Fruit fly (Drosophila melanogaster) whole organism, embryonic: ENCODE measurements around the gene wb.

Experiments used
- Asciz ChIP-seq: fragments of 200-800 bp; sonication (Bioruptor generic); optimal IDR thresholded peaks from 2 replicates; lab custom pipeline; 2017; ENCODE audit warnings: missing biosample characterization, mild to moderate bottlenecking, missing genetic modification characterization, missing genetic modification reagents
- Atf3 ChIP-seq: fragments of 200-800 bp; sonication (Bioruptor generic); optimal IDR thresholded peaks from 3 replicates; lab custom pipeline; 2016; ENCODE audit warnings: missing biosample characterization, missing genetic modification characterization
- C15 ChIP-seq: fragments of 200-800 bp; sonication (Bioruptor generic); IDR thresholded peaks from 3 replicates; pipeline ENCODE4 v1.3.6; 2022; ENCODE audit warnings: missing biosample characterization, missing genetic modification characterization
- CG10209 ChIP-seq: fragments of 200-800 bp; sonication (Bioruptor generic); optimal IDR thresholded peaks from 3 replicates; lab custom pipeline; 2017; ENCODE audit warnings: missing biosample characterization, mild to moderate bottlenecking, missing genetic modification characterization, missing genetic modification reagents
- CG11695 ChIP-seq: fragments of 200-800 bp; sonication (Bioruptor generic); IDR thresholded peaks from 3 replicates; pipeline ENCODE4 v1.3.6; 2022; ENCODE audit warnings: missing biosample characterization, missing genetic modification characterization
- CG1529 ChIP-seq: fragments of 200-800 bp; sonication (Bioruptor generic); optimal IDR thresholded peaks from 3 replicates; lab custom pipeline; 2018; ENCODE audit warnings: missing biosample characterization, missing genetic modification characterization
- CG2678 ChIP-seq: fragments of 200-800 bp; sonication (Bioruptor generic); optimal IDR thresholded peaks from 3 replicates; lab custom pipeline; 2019; ENCODE audit warnings: missing biosample characterization, mild to moderate bottlenecking, missing genetic modification characterization, moderate library complexity
- CG3838 ChIP-seq: fragments of 200-800 bp; sonication (Bioruptor generic); optimal IDR thresholded peaks from 3 replicates; lab custom pipeline; 2016; ENCODE audit warnings: missing biosample characterization, missing genetic modification characterization
- CG4730 ChIP-seq: fragments of 200-800 bp; sonication (Bioruptor generic); IDR thresholded peaks from 2 replicates; pipeline ENCODE4 v1.3.6; 2022; ENCODE audit warnings: missing biosample characterization, missing genetic modification characterization
- CG7271 ChIP-seq: fragments of 200-800 bp; sonication (Bioruptor generic); optimal IDR thresholded peaks from 2 replicates; lab custom pipeline; 2018; ENCODE audit warnings: missing biosample characterization, mild to moderate bottlenecking, missing genetic modification characterization, moderate library complexity
- CG8089 ChIP-seq: fragments of 200-800 bp; sonication (Bioruptor generic); optimal IDR thresholded peaks from 3 replicates; lab custom pipeline; 2016; ENCODE audit warnings: missing biosample characterization, missing genetic modification characterization
- CG8359 ChIP-seq: fragments of 200-800 bp; sonication (Bioruptor generic); optimal IDR thresholded peaks from 2 replicates; lab custom pipeline; 2017; ENCODE audit warnings: missing biosample characterization, mild to moderate bottlenecking, missing genetic modification characterization, borderline replicate concordance
- CG9437 ChIP-seq: fragments of 200-800 bp; sonication (Bioruptor generic); optimal IDR thresholded peaks from 2 replicates; lab custom pipeline; 2018; ENCODE audit warnings: missing biosample characterization, mild to moderate bottlenecking, missing genetic modification characterization
- CG9797 ChIP-seq: fragments of 200-800 bp; sonication (Bioruptor generic); optimal IDR thresholded peaks from 3 replicates; lab custom pipeline; 2018; ENCODE audit warnings: missing biosample characterization, mild to moderate bottlenecking, missing genetic modification characterization
- Dek ChIP-seq: fragments of 200-800 bp; sonication (Bioruptor generic); optimal IDR thresholded peaks from 3 replicates; lab custom pipeline; 2019; ENCODE audit warnings: missing biosample characterization, mild to moderate bottlenecking, missing genetic modification characterization, moderate library complexity
- Dp ChIP-seq: fragments of 200-800 bp; sonication (Bioruptor generic); optimal IDR thresholded peaks from 2 replicates; lab custom pipeline; 2018; ENCODE audit warnings: missing biosample characterization, mild to moderate bottlenecking, missing genetic modification characterization, moderate library complexity
- HLHmδ ChIP-seq: fragments of 200-800 bp; sonication (Bioruptor generic); optimal IDR thresholded peaks from 2 replicates; lab custom pipeline; 2018; ENCODE audit warnings: missing biosample characterization, mild to moderate bottlenecking, missing genetic modification characterization, moderate library complexity
- Jarid2 ChIP-seq: fragments of 200-800 bp; sonication (Bioruptor generic); optimal IDR thresholded peaks from 3 replicates; lab custom pipeline; 2017; ENCODE audit warnings: mild to moderate bottlenecking, missing biosample characterization, missing genetic modification reagents, missing genetic modification characterization
- MESR4 ChIP-seq: fragments of 200-800 bp; sonication (Bioruptor generic); optimal IDR thresholded peaks from 2 replicates; lab custom pipeline; 2018; ENCODE audit warnings: missing biosample characterization, mild to moderate bottlenecking, missing genetic modification characterization, moderate library complexity
- Mrtf ChIP-seq: fragments of 200-800 bp; sonication (Bioruptor generic); IDR thresholded peaks from 3 replicates; pipeline ENCODE4 v1.3.6; 2022; ENCODE audit warnings: missing biosample characterization, missing genetic modification characterization
- Nf-YC ChIP-seq: fragments of 200-800 bp; optimal IDR thresholded peaks from 3 replicates; lab custom pipeline; 2019; ENCODE audit warnings: missing biosample characterization, mild to moderate bottlenecking, missing genetic modification characterization, moderate library complexity
- Poxn ChIP-seq: fragments of 200-800 bp; sonication (Bioruptor generic); IDR thresholded peaks from 2 replicates; pipeline ENCODE4 v1.3.6; 2022; ENCODE audit warnings: missing biosample characterization, missing genetic modification characterization
- Sox100B ChIP-seq: fragments of 200-800 bp; sonication (Bioruptor generic); optimal IDR thresholded peaks from 3 replicates; lab custom pipeline; 2018; ENCODE audit warnings: missing biosample characterization, mild to moderate bottlenecking, missing genetic modification characterization
- Ssrp ChIP-seq: fragments of 200-800 bp; sonication (Bioruptor generic); optimal IDR thresholded peaks from 2 replicates; lab custom pipeline; 2018; ENCODE audit warnings: missing biosample characterization, mild to moderate bottlenecking, missing genetic modification characterization, moderate library complexity
- az2 ChIP-seq: fragments of 200-800 bp; sonication (Bioruptor generic); optimal IDR thresholded peaks from 3 replicates; lab custom pipeline; 2016; ENCODE audit warnings: missing biosample characterization, missing genetic modification characterization
- caup ChIP-seq: fragments of 200-800 bp; sonication (Bioruptor generic); optimal IDR thresholded peaks from 3 replicates; lab custom pipeline; 2017; ENCODE audit warnings: missing biosample characterization, mild to moderate bottlenecking, missing genetic modification characterization, moderate library complexity; ENCODE audit not compliant: severe bottlenecking
- cg ChIP-seq: fragments of 200-800 bp; sonication (Bioruptor generic); optimal IDR thresholded peaks from 3 replicates; lab custom pipeline; 2019; ENCODE audit warnings: missing biosample characterization, mild to moderate bottlenecking, missing genetic modification characterization, moderate library complexity
- chn ChIP-seq: fragments of 200-800 bp; sonication (Bioruptor generic); optimal IDR thresholded peaks from 2 replicates; lab custom pipeline; 2016; ENCODE audit warnings: missing biosample characterization, missing genetic modification characterization
- dimm ChIP-seq: fragments of 200-800 bp; sonication (Bioruptor generic); IDR thresholded peaks from 2 replicates; pipeline ENCODE4 v1.3.6; 2022; ENCODE audit warnings: missing biosample characterization, missing genetic modification characterization
- gcm ChIP-seq: fragments of 200-800 bp; sonication (Bioruptor generic); optimal IDR thresholded peaks from 2 replicates; lab custom pipeline; 2019; ENCODE audit warnings: missing biosample characterization, mild to moderate bottlenecking, missing genetic modification characterization, moderate library complexity
- gem ChIP-seq: fragments of 200-800 bp; sonication (Bioruptor generic); optimal IDR thresholded peaks from 2 replicates; lab custom pipeline; 2019; ENCODE audit warnings: missing biosample characterization, mild to moderate bottlenecking, missing genetic modification characterization, moderate library complexity
- gsb ChIP-seq: fragments of 200-800 bp; sonication (Bioruptor generic); IDR thresholded peaks from 2 replicates; pipeline ENCODE4 v1.3.6; 2022; ENCODE audit warnings: missing biosample characterization, missing genetic modification characterization
- ham ChIP-seq: fragments of 200-800 bp; sonication (Bioruptor generic); IDR thresholded peaks from 2 replicates; pipeline ENCODE4 v1.3.6; 2022; ENCODE audit warnings: missing biosample characterization, missing genetic modification characterization
- kni ChIP-seq: fragments of 200-800 bp; sonication (Bioruptor generic); optimal IDR thresholded peaks from 3 replicates; lab custom pipeline; 2017; ENCODE audit warnings: mild to moderate bottlenecking, missing biosample characterization, missing genetic modification reagents, missing genetic modification characterization
- mam ChIP-seq: fragments of 200-800 bp; sonication (Bioruptor generic); optimal IDR thresholded peaks from 3 replicates; lab custom pipeline; 2016; ENCODE audit warnings: missing biosample characterization, missing genetic modification characterization
- otp ChIP-seq: fragments of 200-800 bp; sonication (Bioruptor generic); IDR thresholded peaks from 3 replicates; pipeline ENCODE4, ENCODE4 v1.3.6; 2022; ENCODE audit warnings: missing biosample characterization, missing genetic modification characterization
- pfk ChIP-seq: fragments of 200-800 bp; sonication (Bioruptor generic); optimal IDR thresholded peaks from 2 replicates; lab custom pipeline; 2018; ENCODE audit warnings: missing biosample characterization, mild to moderate bottlenecking, missing genetic modification characterization, moderate library complexity
- run ChIP-seq: fragments of 200-800 bp; sonication (Bioruptor generic); optimal IDR thresholded peaks from 3 replicates; lab custom pipeline; 2018; ENCODE audit warnings: missing biosample characterization, mild to moderate bottlenecking, missing genetic modification characterization
- slbo ChIP-seq: fragments of 200-800 bp; sonication (Bioruptor generic); IDR thresholded peaks from 2 replicates; pipeline ENCODE4 v1.3.6; 2022; ENCODE audit warnings: missing biosample characterization, missing genetic modification characterization
- slp2 ChIP-seq: fragments of 200-800 bp; sonication (Bioruptor generic); optimal IDR thresholded peaks from 2 replicates; lab custom pipeline; 2016; ENCODE audit warnings: missing biosample characterization, missing genetic modification characterization
- stwl ChIP-seq: fragments of 200-800 bp; sonication (Bioruptor generic); optimal IDR thresholded peaks from 3 replicates; lab custom pipeline; 2018; ENCODE audit warnings: missing biosample characterization, mild to moderate bottlenecking, missing genetic modification characterization, moderate library complexity
- tgo ChIP-seq: fragments of 200-800 bp; sonication (Bioruptor generic); IDR thresholded peaks from 3 replicates; pipeline ENCODE4 v1.3.6; 2022; ENCODE audit warnings: missing biosample characterization, missing genetic modification characterization
- tin ChIP-seq: fragments of 200-800 bp; sonication (Bioruptor generic); optimal IDR thresholded peaks from 3 replicates; lab custom pipeline; 2016; ENCODE audit warnings: missing biosample characterization, missing genetic modification characterization
- tll ChIP-seq, 2 experiments: fragments of 200-800 bp in 1 of 2; fragments of >200 bp in 1 of 2; sonication (Bioruptor generic) in 1 of 2; optimal IDR thresholded peaks; 2 replicates each; lab custom pipeline; 2017 to 2019; ENCODE audit warnings: missing biosample characterization in 2 of 2, missing genetic modification characterization in 2 of 2, mild to moderate bottlenecking in 1 of 2, moderate library complexity in 1 of 2
- toy ChIP-seq: fragments of 200-800 bp; sonication (Bioruptor generic); IDR thresholded peaks from 2 replicates; pipeline ENCODE4 v1.3.6; 2022; ENCODE audit warnings: missing biosample characterization, missing genetic modification characterization
- tup ChIP-seq: fragments of 200-800 bp; sonication (Bioruptor generic); optimal IDR thresholded peaks from 2 replicates; lab custom pipeline; 2016; ENCODE audit warnings: missing biosample characterization, mild to moderate bottlenecking, missing genetic modification characterization, moderate library complexity
- unpg ChIP-seq: fragments of 200-800 bp; sonication (Bioruptor generic); optimal IDR thresholded peaks from 3 replicates; lab custom pipeline; 2018; ENCODE audit warnings: missing biosample characterization, mild to moderate bottlenecking, missing genetic modification characterization, moderate library complexity
- zen2 ChIP-seq: fragments of 200-800 bp; sonication (Bioruptor generic); IDR thresholded peaks from 3 replicates; pipeline ENCODE4 v1.3.6; 2022; ENCODE audit warnings: missing biosample characterization, missing genetic modification characterization; ENCODE audit not compliant: partially characterized antibody

wb gene

dm6 chr2L:14355033-14355851, 92.4 kb downstream of the wb start, which contains the start of gene Rab14 (continued):
- peak; percentile 89 for TF ChIP-seq unpg (GFP tag; lab: Kevin White, UChicago)
- TF ChIP-seq stwl (tag; lab: Kevin White, UChicago): peak; percentile 91
- TF ChIP-seq MESR4: peak; percentile 92
- peak; percentile 64 for TF ChIP-seq Nf-YC (tag; lab: Kevin White, UChicago)
- peak; percentile 84 for TF ChIP-seq CG11695 (GFP tag; lab: Robert Waterston, UW)
- no peak for TF ChIP-seq ham (GFP tag; lab: Robert Waterston, UW)
- TF ChIP-seq C15 (GFP tag; lab: Robert Waterston, UW): peak; percentile 66; the same call in 1 of the 3 replicates
- TF ChIP-seq CG9797 (GFP tag; lab: Kevin White, UChicago): peak; percentile 99
- peak; percentile 87 for TF ChIP-seq Dek (tag; lab: Kevin White, UChicago)
- peak; percentile 19 for TF ChIP-seq Jarid2 (GFP tag; lab: Kevin White, UChicago)
- TF ChIP-seq Asciz (GFP tag; lab: Kevin White, UChicago): peak; percentile 76
- peak; percentile 66 for TF ChIP-seq Sox100B (GFP tag; lab: Kevin White, UChicago)
- peak; percentile 76 for TF ChIP-seq CG9437 (GFP tag; lab: Kevin White, UChicago)
- TF ChIP-seq CG8359 (GFP tag; lab: Kevin White, UChicago): no peak
- peak; percentile 65 for TF ChIP-seq caup (GFP tag; lab: Kevin White, UChicago)
- TF ChIP-seq run (tag; lab: Kevin White, UChicago): peak; percentile 40
- TF ChIP-seq CG3838: peak; percentile 42
- peak; percentile 75 for TF ChIP-seq CG1529 (GFP tag; lab: Kevin White, UChicago)
- peak; percentile 80 for TF ChIP-seq tin (GFP tag; lab: Kevin White, UChicago)
- peak; percentile 73 for TF ChIP-seq Ssrp (tag; lab: Kevin White, UChicago)
- TF ChIP-seq toy: no peak
- peak; percentile 80 for TF ChIP-seq chn (GFP tag; lab: Kevin White, UChicago)
- TF ChIP-seq CG2678 (tag; lab: Kevin White, UChicago): peak; percentile 84
- peak; percentile 57 for TF ChIP-seq CG8089 (GFP tag; lab: Kevin White, UChicago)
- no peak for TF ChIP-seq pfk
- TF ChIP-seq mam (GFP tag; lab: Kevin White, UChicago): peak; percentile 79
- no peak; the same call in 2 of the 3 replicates for TF ChIP-seq zen2 (GFP tag; lab: Robert Waterston, UW)
- peak; percentile 49 for TF ChIP-seq CG4730 (GFP tag; lab: Robert Waterston, UW)
- peak; percentile 68 for TF ChIP-seq tup (GFP tag; lab: Kevin White, UChicago)
- TF ChIP-seq Atf3: peak; percentile 70
- peak; percentile 69 for TF ChIP-seq Mrtf (GFP tag; lab: Robert Waterston, UW)
- no peak for TF ChIP-seq CG7271 (tag; lab: Kevin White, UChicago)
- peak; percentile 91 for TF ChIP-seq gem (tag; lab: Kevin White, UChicago)
- peak; percentile 63 for TF ChIP-seq gsb (GFP tag; lab: Robert Waterston, UW)
- peak; percentile 58 for TF ChIP-seq Dp (GFP tag; lab: Kevin White, UChicago)
- peak; percentile 74; the same call in 2 of the 3 replicates for TF ChIP-seq otp
- TF ChIP-seq kni (GFP tag; lab: Kevin White, UChicago): peak; percentile 61
- peak; percentile 84 for TF ChIP-seq gcm
- no peak for TF ChIP-seq HLHmδ
- peak; percentile 31 for TF ChIP-seq slp2 (GFP tag; lab: Kevin White, UChicago)
- peak; percentile 92 for TF ChIP-seq cg (GFP tag; lab: Kevin White, UChicago)
- TF ChIP-seq az2 (GFP tag; lab: Kevin White, UChicago): peak; percentile 89
- peak; percentile 81 for TF ChIP-seq CG10209 (GFP tag; lab: Kevin White, UChicago)
- TF ChIP-seq Poxn (GFP tag; lab: Robert Waterston, UW): no peak
- peak; percentile 15; the same call in 1 of the 2 replicates for TF ChIP-seq dimm (GFP tag; lab: Robert Waterston, UW)
- TF ChIP-seq slbo (GFP tag; lab: Robert Waterston, UW): peak; percentile 87
- TF ChIP-seq tgo (GFP tag; lab: Robert Waterston, UW): peak; percentile 78
- no peak for TF ChIP-seq tll (GFP tag; optimal IDR thresholded peaks at IDR 0.05; lab: Kevin White, UChicago)
